Fruit fly (Drosophila melanogaster) whole organism, prepupa: ENCODE measurements around the gene Cisd2.

ENCODE experiments used
- Blimp-1 ChIP-seq: fragments of 200-800 bp; sonication (Bioruptor generic); optimal IDR thresholded peaks from 3 replicates; lab custom pipeline; 2017; ENCODE audit warnings: missing biosample characterization, missing genetic modification characterization, mild to moderate bottlenecking, moderate library complexity, missing genetic modification reagents
- CG10631 ChIP-seq: fragments of 200-800 bp; sonication (Bioruptor generic); optimal IDR thresholded peaks from 2 replicates; lab custom pipeline; 2016; ENCODE audit warnings: missing biosample characterization, missing genetic modification characterization
- CG11294 ChIP-seq: fragments of 200-800 bp; sonication (Bioruptor generic); IDR thresholded peaks from 2 replicates; pipeline ENCODE4 v1.3.6; 2022; ENCODE audit warnings: missing biosample characterization, missing genetic modification characterization
- CG15336 ChIP-seq: fragments of 200-800 bp; sonication (Bioruptor generic); IDR thresholded peaks from 2 replicates; pipeline ENCODE4 v1.3.6; 2022; ENCODE audit warnings: missing biosample characterization, missing genetic modification characterization
- CG16779 ChIP-seq: fragments of 200-800 bp; sonication (Bioruptor generic); optimal IDR thresholded peaks from 3 replicates; lab custom pipeline; 2017; ENCODE audit warnings: missing biosample characterization, mild to moderate bottlenecking, missing genetic modification characterization
- CG3032 ChIP-seq: fragments of 200-800 bp; optimal IDR thresholded peaks from 2 replicates; lab custom pipeline; 2019; ENCODE audit warnings: missing biosample characterization, mild to moderate bottlenecking, missing genetic modification characterization, moderate library complexity
- CG31627 ChIP-seq: fragments of 200-800 bp; sonication (Bioruptor generic); optimal IDR thresholded peaks from 3 replicates; lab custom pipeline; 2016; ENCODE audit warnings: missing biosample characterization, missing genetic modification characterization
- CG32006 ChIP-seq: fragments of 200-800 bp; sonication (Bioruptor generic); optimal IDR thresholded peaks from 3 replicates; lab custom pipeline; 2017; ENCODE audit warnings: missing biosample characterization, mild to moderate bottlenecking, missing genetic modification characterization
- CG34406 ChIP-seq: fragments of 200-800 bp; sonication (Bioruptor generic); optimal IDR thresholded peaks from 3 replicates; lab custom pipeline; 2016; ENCODE audit warnings: missing biosample characterization, missing genetic modification characterization
- CG3919 ChIP-seq: fragments of 200-800 bp; sonication (Bioruptor generic); optimal IDR thresholded peaks from 3 replicates; lab custom pipeline; 2016; ENCODE audit warnings: missing biosample characterization, missing genetic modification characterization
- CG6276 ChIP-seq: fragments of 200-800 bp; sonication (Bioruptor generic); optimal IDR thresholded peaks from 2 replicates; lab custom pipeline; 2017; ENCODE audit warnings: missing biosample characterization, mild to moderate bottlenecking, missing genetic modification characterization
- CG6808 ChIP-seq: fragments of 200-800 bp; sonication (Bioruptor generic); optimal IDR thresholded peaks from 3 replicates; lab custom pipeline; 2017; ENCODE audit warnings: missing biosample characterization, missing genetic modification characterization, mild to moderate bottlenecking, moderate library complexity, missing genetic modification reagents
- CG6854 ChIP-seq: fragments of 200-800 bp; sonication (Bioruptor generic); optimal IDR thresholded peaks from 2 replicates; lab custom pipeline; 2017; ENCODE audit warnings: missing biosample characterization, mild to moderate bottlenecking, missing genetic modification characterization
- CG7368 ChIP-seq: fragments of 200-800 bp; sonication (Bioruptor generic); optimal IDR thresholded peaks from 3 replicates; lab custom pipeline; 2016; ENCODE audit warnings: missing biosample characterization, missing genetic modification characterization
- CG8119 ChIP-seq: fragments of 200-800 bp; sonication (Bioruptor generic); IDR thresholded peaks from 3 replicates; pipeline ENCODE4 v1.3.6; 2022; ENCODE audit warnings: missing biosample characterization, missing genetic modification characterization
- CG8319 ChIP-seq: fragments of 200-800 bp; sonication (Bioruptor generic); optimal IDR thresholded peaks from 3 replicates; lab custom pipeline; 2016; ENCODE audit warnings: missing biosample characterization, missing genetic modification characterization
- CG8632 ChIP-seq: fragments of 200-800 bp; sonication (Bioruptor generic); optimal IDR thresholded peaks from 3 replicates; lab custom pipeline; 2016; ENCODE audit warnings: missing biosample characterization, missing genetic modification characterization
- CG9139 ChIP-seq: fragments of 200-800 bp; sonication (Bioruptor generic); optimal IDR thresholded peaks from 3 replicates; lab custom pipeline; 2017; ENCODE audit warnings: missing biosample characterization, mild to moderate bottlenecking, missing genetic modification characterization
- Eip78C ChIP-seq: fragments of 200-800 bp; sonication (Bioruptor generic); peaks from one replicate; lab custom pipeline; 2016; ENCODE audit warnings: missing biosample characterization, missing genetic modification characterization
- Eip93F ChIP-seq: fragments of 200-800 bp; sonication (Bioruptor generic); optimal IDR thresholded peaks from 2 replicates; lab custom pipeline; 2016; ENCODE audit warnings: missing biosample characterization, mild to moderate bottlenecking, missing genetic modification characterization
- Ets21C ChIP-seq: fragments of 200-800 bp; sonication (Bioruptor generic); optimal IDR thresholded peaks from 3 replicates; lab custom pipeline; 2016; ENCODE audit warnings: missing biosample characterization, missing genetic modification characterization
- Ets96B ChIP-seq: fragments of 200-800 bp; optimal IDR thresholded peaks from 2 replicates; lab custom pipeline; 2019; ENCODE audit warnings: missing biosample characterization, mild to moderate bottlenecking, missing genetic modification characterization, moderate library complexity
- Gug ChIP-seq: fragments of 200-800 bp; sonication (Bioruptor generic); IDR thresholded peaks from 2 replicates; pipeline ENCODE4 v1.3.6; 2022; ENCODE audit warnings: missing biosample characterization, missing genetic modification characterization
- Hr4 ChIP-seq: fragments of 200-800 bp; sonication (Bioruptor generic); optimal IDR thresholded peaks from 3 replicates; lab custom pipeline; 2016; ENCODE audit warnings: missing biosample characterization, missing genetic modification characterization
- Met ChIP-seq: fragments of 200-800 bp; sonication (Bioruptor generic); optimal IDR thresholded peaks from 3 replicates; lab custom pipeline; 2016; ENCODE audit warnings: missing biosample characterization, missing genetic modification characterization
- OdsH ChIP-seq: fragments of 200-800 bp; sonication (Bioruptor generic); optimal IDR thresholded peaks from 3 replicates; lab custom pipeline; 2016; ENCODE audit warnings: missing biosample characterization, missing genetic modification characterization
- Sox14 ChIP-seq: fragments of 200-800 bp; sonication (Bioruptor generic); optimal IDR thresholded peaks from 3 replicates; lab custom pipeline; 2016; ENCODE audit warnings: missing biosample characterization, missing genetic modification characterization
- acj6 ChIP-seq: fragments of 200-800 bp; sonication (Bioruptor generic); optimal IDR thresholded peaks from 3 replicates; lab custom pipeline; 2016; ENCODE audit warnings: missing biosample characterization, missing genetic modification characterization
- dac ChIP-seq: fragments of 200-800 bp; sonication (Bioruptor generic); optimal IDR thresholded peaks from 2 replicates; lab custom pipeline; 2017; ENCODE audit warnings: missing biosample characterization, mild to moderate bottlenecking, missing genetic modification characterization
- dsx ChIP-seq: fragments of 200-800 bp; optimal IDR thresholded peaks from 3 replicates; lab custom pipeline; 2019; ENCODE audit warnings: missing biosample characterization, mild to moderate bottlenecking, missing genetic modification characterization, moderate library complexity; ENCODE audit not compliant: poor library complexity, severe bottlenecking
- esn ChIP-seq: fragments of 200-800 bp; sonication (Bioruptor generic); optimal IDR thresholded peaks from 2 replicates; lab custom pipeline; 2016; ENCODE audit warnings: missing biosample characterization, mild to moderate bottlenecking, missing genetic modification characterization, moderate library complexity
- lz ChIP-seq: fragments of 200-800 bp; sonication (Bioruptor generic); optimal IDR thresholded peaks from 3 replicates; lab custom pipeline; 2016; ENCODE audit warnings: missing biosample characterization, missing genetic modification characterization
- ss ChIP-seq, 2 experiments: fragments of 200-800 bp; sonication (Bioruptor generic); optimal IDR thresholded peaks; 2 replicates in 1 of 2; 3 replicates in 1 of 2; lab custom pipeline; 2017 to 2018; ENCODE audit warnings: mild to moderate bottlenecking in 2 of 2, missing biosample characterization in 2 of 2, missing genetic modification characterization in 2 of 2, moderate library complexity in 1 of 2
- topi ChIP-seq: fragments of 200-800 bp; sonication (Bioruptor generic); optimal IDR thresholded peaks from 3 replicates; lab custom pipeline; 2016; ENCODE audit warnings: missing biosample characterization, missing genetic modification characterization

Gene Cisd2

DNA sequence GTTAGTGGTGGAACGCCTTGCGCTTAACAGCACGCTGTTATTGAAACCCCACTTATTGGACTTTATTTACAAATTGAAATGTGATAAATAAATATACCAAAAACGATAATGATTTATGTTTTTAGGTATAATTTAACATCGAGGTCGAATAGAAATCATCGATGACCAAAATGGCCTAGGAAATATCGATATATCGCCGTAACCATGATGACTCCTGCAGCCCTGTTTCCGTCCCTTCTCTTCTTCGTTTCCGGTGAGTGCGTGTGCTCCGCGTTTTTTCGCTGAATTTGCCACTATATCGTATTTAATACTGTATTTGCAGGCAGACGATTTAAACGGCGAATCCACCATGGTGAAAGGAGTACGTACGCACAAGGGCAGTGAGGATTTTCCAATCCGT is 3.3 kb downstream of the Cisd2 start, which contains the start of gene eEF1gamma (continued):
- peak; percentile 92 for TF ChIP-seq CG34406 (GFP tag; lab: Kevin White, UChicago)
- TF ChIP-seq CG9139, result no peak
- TF ChIP-seq topi, result peak; percentile 93
- peak; percentile 62 for TF ChIP-seq CG6276
- TF ChIP-seq Eip93F (GFP tag; lab: Kevin White, UChicago), result no peak
- peak; percentile 54; the same call in 1 of the 2 replicates for TF ChIP-seq CG11294 (GFP tag; lab: Robert Waterston, UW)
- peak; percentile 82 for TF ChIP-seq CG16779 (tag; lab: Kevin White, UChicago)
- peak; percentile 97 for TF ChIP-seq Eip78C (GFP tag; lab: Kevin White, UChicago)
- peak; percentile 49; the same call in 2 of the 3 replicates for TF ChIP-seq CG8119
- TF ChIP-seq CG10631 (GFP tag; lab: Kevin White, UChicago), result no peak
- peak; percentile 85 for TF ChIP-seq CG6808 (GFP tag; lab: Kevin White, UChicago)
- peak; percentile 98 for TF ChIP-seq CG6854 (GFP tag; lab: Kevin White, UChicago)
- TF ChIP-seq dsx (GFP tag; lab: Kevin White, UChicago), result peak; percentile 66
- TF ChIP-seq Ets96B (tag; lab: Kevin White, UChicago), result peak; percentile 65
- peak; percentile 94 for TF ChIP-seq lz (GFP tag; lab: Kevin White, UChicago)
- TF ChIP-seq Blimp-1 (GFP tag; lab: Kevin White, UChicago), result peak; percentile 86
- TF ChIP-seq CG8632 (GFP tag; lab: Kevin White, UChicago), result peak; percentile 88
- peak; percentile 86 for TF ChIP-seq Sox14
- peak; percentile 96 for TF ChIP-seq CG3919 (GFP tag; lab: Kevin White, UChicago)
- peak; percentile 65 for TF ChIP-seq CG15336 (GFP tag; lab: Robert Waterston, UW)

DNA sequence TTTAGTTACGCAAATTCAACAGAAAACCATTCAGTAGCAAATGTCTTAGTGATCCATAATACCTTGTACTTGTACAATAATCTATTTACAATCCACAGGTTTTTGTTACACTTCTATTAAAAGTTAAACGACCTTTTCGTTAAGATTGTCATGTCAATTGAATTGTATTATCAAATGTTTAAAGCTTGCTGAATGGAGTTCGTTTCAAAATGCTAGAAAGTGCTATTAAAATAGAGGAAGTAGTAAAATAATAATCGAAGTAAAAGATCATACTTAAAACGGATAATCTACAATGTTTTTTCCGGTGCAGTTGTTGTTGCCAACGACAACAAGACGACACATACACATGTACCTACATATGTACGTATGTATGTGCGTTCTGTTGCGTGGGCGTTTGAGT is 5.2 kb downstream of the Cisd2 start:
- TF ChIP-seq Hr4 (GFP tag; lab: Kevin White, UChicago) (peak; percentile 24), CG32006 (GFP tag; lab: Kevin White, UChicago) (peak; percentile 28), CG8319 (GFP tag; lab: Kevin White, UChicago) (no peak), Eip78C (GFP tag; lab: Kevin White, UChicago) (peak; percentile 76), Met (GFP tag; lab: Kevin White, UChicago) (peak; percentile 11), OdsH (GFP tag; lab: Kevin White, UChicago) (peak; percentile 15), acj6 (GFP tag; lab: Kevin White, UChicago) (no peak), esn (GFP tag; lab: Kevin White, UChicago) (peak; percentile 1), Gug (no peak)

DNA sequence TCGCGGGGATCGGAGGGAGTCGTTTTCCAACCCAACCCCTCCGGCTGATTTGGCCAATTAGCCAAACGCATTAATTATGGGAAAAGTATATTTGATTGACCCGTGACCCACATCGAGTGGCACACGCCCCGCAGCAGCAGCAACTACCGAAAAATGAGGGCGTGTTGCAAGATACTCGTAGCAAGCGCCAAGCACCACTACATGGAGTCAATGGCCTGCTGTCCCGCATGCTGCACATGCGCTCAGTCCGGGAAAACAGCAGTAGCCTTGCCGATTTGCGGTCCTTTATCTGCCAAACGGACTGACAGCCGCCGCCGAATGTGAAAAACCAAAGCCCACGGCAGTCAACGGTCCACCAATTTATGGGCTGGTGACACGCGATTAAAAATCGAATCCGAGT is 5.9 kb downstream of the Cisd2 start:
- TF ChIP-seq ss (GFP tag; optimal IDR thresholded peaks at IDR 0.05; lab: Kevin White, UChicago) (peak in 1 of 2 experiments; percentile 16), CG34406 (GFP tag; lab: Kevin White, UChicago) (no peak), CG3032 (tag; lab: Kevin White, UChicago) (no peak)

- TF ChIP-seq Gug (no peak), CG6854 (GFP tag; lab: Kevin White, UChicago) (no peak), CG31627 (GFP tag; lab: Kevin White, UChicago) (no peak), CG7368 (GFP tag; lab: Kevin White, UChicago) (no peak), dac (GFP tag; lab: Kevin White, UChicago) (no peak), Ets21C (GFP tag; lab: Kevin White, UChicago) (no peak)
These were observed 6.8 kb downstream of the Cisd2 start for dm6 chr3R:29216484-29216863.
